Worm (Caenorhabditis elegans): Measurements from ENCODE around the gene prx-2.

ce11 chrIV:11631750-11632149 is 12.2 kb upstream of the prx-2 start, which contains the start of gene F58B3.4:
- TF ChIP-seq ama-1 (optimal IDR thresholded peaks at IDR 0.05) (no peak), pqm-1 (tag; optimal IDR thresholded peaks at IDR 0.05) (no peak), pha-4 (tag; optimal IDR thresholded peaks at IDR 0.05) (no peak), pag-3 (tag; optimal IDR thresholded peaks at IDR 0.05; ENCODE audit: borderline replicate concordance) (no peak), ceh-14 (tag; optimal IDR thresholded peaks at IDR 0.05) (no peak), pat-9 (tag; optimal IDR thresholded peaks at IDR 0.05) (no peak), elt-2 (tag; optimal IDR thresholded peaks at IDR 0.05) (no peak), nhr-11 (tag; optimal IDR thresholded peaks at IDR 0.05) (no peak), fkh-10 (GFP tag; optimal IDR thresholded peaks at IDR 0.05) (no peak)

All from whole organism, late embryonic.